Worm (Caenorhabditis elegans): ENCODE measurements around the gene srm-1.

DNA sequence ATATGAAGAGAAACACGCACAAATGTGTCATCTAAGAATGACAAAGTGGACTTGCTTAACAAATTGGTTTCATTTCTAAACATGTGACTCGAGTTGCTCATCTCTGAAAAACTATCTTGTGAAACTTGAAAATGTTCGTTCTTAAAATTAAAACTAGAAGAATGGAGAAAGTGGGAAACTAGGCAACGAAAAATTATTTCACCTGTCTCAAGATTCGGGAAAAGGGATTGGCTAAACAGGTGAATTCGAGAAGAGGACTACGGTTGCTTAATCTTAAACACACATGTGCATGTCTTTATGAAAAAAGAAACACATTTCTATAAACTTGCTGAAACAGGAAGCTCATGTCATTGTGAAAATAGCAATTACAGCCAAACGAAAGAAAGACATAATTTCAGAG lies 31.3 kb upstream of the srm-1 start, which contains the start of gene srz-24:
- no peak for TF ChIP-seq F13C5.2 (tag; optimal IDR thresholded peaks at IDR 0.05)
- TF ChIP-seq scrt-1 (GFP tag; IDR thresholded peaks at IDR 0.05), result no peak
- TF ChIP-seq tbx-37 (GFP tag; conservative IDR thresholded peaks at IDR 0.05), result no peak
- TF ChIP-seq flt-1 (GFP tag; IDR thresholded peaks at IDR 0.05), result no peak
- no peak for TF ChIP-seq ceh-13 (GFP tag; optimal IDR thresholded peaks at IDR 0.05)
- TF ChIP-seq ama-1 (optimal IDR thresholded peaks at IDR 0.05), result no peak
- TF ChIP-seq pes-1 (GFP tag; IDR thresholded peaks at IDR 0.05), result no peak
- TF ChIP-seq tra-4 (tag; optimal IDR thresholded peaks at IDR 0.05), result no peak
